Fruit fly (Drosophila melanogaster): ENCODE results near the gene twin.

DNA sequence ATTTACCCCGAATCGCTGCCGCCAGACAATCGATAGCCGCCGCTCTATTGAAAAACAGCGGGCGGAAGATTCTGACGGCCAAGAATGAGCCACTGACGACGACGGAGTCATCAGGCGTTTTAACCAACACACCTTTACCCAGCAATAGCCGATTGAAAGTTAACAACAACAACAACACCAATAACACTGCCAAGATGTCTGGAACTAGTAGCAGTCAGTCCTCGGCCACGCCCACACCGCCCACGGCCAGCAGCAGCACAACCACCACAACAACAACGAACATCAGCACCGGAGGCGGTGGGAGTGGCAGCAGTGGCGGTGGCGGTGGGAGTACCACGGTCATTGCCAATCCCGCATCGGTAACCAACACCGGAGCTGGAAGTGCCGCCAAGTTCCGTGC, 10.1 kb upstream of the twin start:
- TF ChIP-seq ttk (GFP tag; IDR thresholded peaks at IDR 0.05) (no peak), zfh1 (GFP tag; IDR thresholded peaks at IDR 0.05) (no peak), bsh (GFP tag; optimal IDR thresholded peaks at IDR 0.05) (no peak)
